In the genomic region with DNA sequence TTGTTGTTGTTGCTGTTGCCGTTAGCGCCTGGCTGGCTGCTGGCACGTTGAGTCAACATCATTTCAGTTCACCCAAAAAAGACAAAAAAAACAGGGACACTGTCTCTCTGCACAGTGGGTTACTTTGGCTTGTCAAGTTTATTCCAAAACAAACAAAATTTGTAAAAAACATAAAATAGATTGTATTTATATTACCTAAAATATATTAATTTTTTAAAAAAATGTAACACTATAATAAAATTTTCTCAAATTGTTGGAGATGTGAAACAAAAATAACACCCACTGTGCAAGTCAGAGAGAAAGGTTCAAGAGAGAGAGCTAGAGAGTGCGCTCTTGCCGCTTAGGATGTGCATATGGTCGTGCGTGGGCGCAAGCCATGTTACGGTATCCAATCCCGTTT, we compare ENCODE assay signal across 5 fruit fly cellular contexts.
TF ChIP-seq lines count a peak whose summit lies in the region.

No protein-coding gene starts in this region.

TF ChIP-seq in whole organism, adult, 20 proteins besides CTCF, POLR2A, EP300 and RAD21 (continued from another document):
- TF ChIP-seq cnc (optimal IDR thresholded peaks at IDR 0.05; lab: Kevin White, UChicago) (no peak), bab1 (GFP tag; optimal IDR thresholded peaks at IDR 0.05; lab: Kevin White, UChicago) (no peak), toe (GFP tag; optimal IDR thresholded peaks at IDR 0.05; lab: Kevin White, UChicago) (peak; percentile 11)

TF ChIP-seq in whole organism, embryonic, 481 proteins besides CTCF, POLR2A, EP300 and RAD21 (continued from another document and continues in another):
- peak; percentile 86 for TF ChIP-seq sob (GFP tag; IDR thresholded peaks at IDR 0.05; lab: Robert Waterston, UW)
- TF ChIP-seq CG2875 (GFP tag; optimal IDR thresholded peaks at IDR 0.05; lab: Kevin White, UChicago): peak; percentile 41
- no peak for TF ChIP-seq CG7786 (GFP tag; optimal IDR thresholded peaks at IDR 0.05; lab: Kevin White, UChicago)
- no peak for TF ChIP-seq CG13624 (GFP tag; optimal IDR thresholded peaks at IDR 0.05; lab: Kevin White, UChicago)
- peak; percentile 67 for TF ChIP-seq Awh (GFP tag; IDR thresholded peaks at IDR 0.05; lab: Robert Waterston, UW)
- peak; percentile 91 for TF ChIP-seq PHDP (tag; optimal IDR thresholded peaks at IDR 0.05; lab: Kevin White, UChicago)
- TF ChIP-seq lbe (GFP tag; optimal IDR thresholded peaks at IDR 0.05; lab: Kevin White, UChicago): no peak
- peak; percentile 71 for TF ChIP-seq run (tag; optimal IDR thresholded peaks at IDR 0.05; lab: Kevin White, UChicago)
- no peak for TF ChIP-seq corto (GFP tag; optimal IDR thresholded peaks at IDR 0.05; lab: Kevin White, UChicago)
- no peak for TF ChIP-seq CG8089 (GFP tag; optimal IDR thresholded peaks at IDR 0.05; lab: Kevin White, UChicago)
- peak; percentile 67 for TF ChIP-seq CG32772 (GFP tag; IDR thresholded peaks at IDR 0.05; lab: Robert Waterston, UW)
- TF ChIP-seq bigmax (GFP tag; optimal IDR thresholded peaks at IDR 0.05; lab: Kevin White, UChicago): no peak
- peak; percentile 83 for TF ChIP-seq CG6683 (GFP tag; optimal IDR thresholded peaks at IDR 0.05; lab: Kevin White, UChicago)
- TF ChIP-seq Drgx (GFP tag; IDR thresholded peaks at IDR 0.05; lab: Robert Waterston, UW): peak; percentile 83
- no peak for TF ChIP-seq CG3838 (GFP tag; optimal IDR thresholded peaks at IDR 0.05; lab: Kevin White, UChicago)
- TF ChIP-seq hbn (GFP tag; IDR thresholded peaks at IDR 0.05; lab: Robert Waterston, UW; ENCODE audit: partially characterized antibody): no peak
- peak; percentile 91 for TF ChIP-seq Fer3 (tag; optimal IDR thresholded peaks at IDR 0.05; lab: Kevin White, UChicago)
- no peak for TF ChIP-seq mld (GFP tag; IDR thresholded peaks at IDR 0.05; lab: Robert Waterston, UW; ENCODE audit: partially characterized antibody)
- TF ChIP-seq CG31441 (GFP tag; IDR thresholded peaks at IDR 0.05; lab: Robert Waterston, UW): peak; percentile 84
- peak; percentile 85 for TF ChIP-seq sug (tag; optimal IDR thresholded peaks at IDR 0.05; lab: Kevin White, UChicago)
- TF ChIP-seq pzg (GFP tag; optimal IDR thresholded peaks at IDR 0.05; lab: Kevin White, UChicago): no peak
- peak; percentile 59 for TF ChIP-seq az2 (GFP tag; optimal IDR thresholded peaks at IDR 0.05; lab: Kevin White, UChicago)
- peak; percentile 70 for TF ChIP-seq CG31224 (GFP tag; IDR thresholded peaks at IDR 0.05; lab: Robert Waterston, UW)
- TF ChIP-seq Sox100B (GFP tag; optimal IDR thresholded peaks at IDR 0.05; lab: Kevin White, UChicago): peak; percentile 80
- peak; percentile 36 for TF ChIP-seq twi (tag; optimal IDR thresholded peaks at IDR 0.05; lab: Kevin White, UChicago)
- no peak for TF ChIP-seq CG11398 (GFP tag; optimal IDR thresholded peaks at IDR 0.05; lab: Kevin White, UChicago)
- TF ChIP-seq Atf6 (GFP tag; IDR thresholded peaks at IDR 0.05; lab: Robert Waterston, UW): peak; percentile 88
- TF ChIP-seq CG10462 (GFP tag; optimal IDR thresholded peaks at IDR 0.05; lab: Kevin White, UChicago): no peak
- no peak for TF ChIP-seq slp2 (GFP tag; optimal IDR thresholded peaks at IDR 0.05; lab: Kevin White, UChicago)
- no peak for TF ChIP-seq dm (GFP tag; optimal IDR thresholded peaks at IDR 0.05; lab: Kevin White, UChicago)
- no peak for TF ChIP-seq chn (GFP tag; optimal IDR thresholded peaks at IDR 0.05; lab: Kevin White, UChicago)
- no peak for TF ChIP-seq psq (GFP tag; optimal IDR thresholded peaks at IDR 0.05; lab: Kevin White, UChicago)

TF ChIP-seq in whole organism, prepupa, 60 proteins besides CTCF, POLR2A, EP300 and RAD21 (continued from another document and continues in another):
- TF ChIP-seq CG32006 (GFP tag; optimal IDR thresholded peaks at IDR 0.05; lab: Kevin White, UChicago) (peak; percentile 81), CG6792 (GFP tag; optimal IDR thresholded peaks at IDR 0.05; lab: Kevin White, UChicago) (peak; percentile 62), Hr38 (GFP tag; optimal IDR thresholded peaks at IDR 0.05; lab: Kevin White, UChicago) (no peak), Hr39 (GFP tag; optimal IDR thresholded peaks at IDR 0.05; lab: Kevin White, UChicago) (no peak), CG11762 (GFP tag; optimal IDR thresholded peaks at IDR 0.05; lab: Kevin White, UChicago; ENCODE audit: insufficient read depth) (peak; percentile 32), CG1621 (tag; optimal IDR thresholded peaks at IDR 0.05; lab: Kevin White, UChicago) (peak; percentile 27), vri (GFP tag; optimal IDR thresholded peaks at IDR 0.05; lab: Kevin White, UChicago) (peak; percentile 28), fkh (GFP tag; optimal IDR thresholded peaks at IDR 0.05; lab: Kevin White, UChicago) (no peak), CG6163 (GFP tag; IDR thresholded peaks at IDR 0.05; lab: Robert Waterston, UW) (peak; percentile 79), CG8119 (GFP tag; IDR thresholded peaks at IDR 0.05; lab: Robert Waterston, UW) (peak; percentile 83; the same call in 2 of the 3 replicates), svp (GFP tag; lab: Kevin White, UChicago) (peak; percentile 72), Blimp-1 (GFP tag; optimal IDR thresholded peaks at IDR 0.05; lab: Kevin White, UChicago) (peak; percentile 7), Sox15 (GFP tag; optimal IDR thresholded peaks at IDR 0.05; lab: Kevin White, UChicago) (peak; percentile 2), CG15336 (GFP tag; IDR thresholded peaks at IDR 0.05; lab: Robert Waterston, UW) (peak; percentile 85), CG3919 (GFP tag; optimal IDR thresholded peaks at IDR 0.05; lab: Kevin White, UChicago) (peak; percentile 65), Hr4 (GFP tag; optimal IDR thresholded peaks at IDR 0.05; lab: Kevin White, UChicago) (peak; percentile 72), CG34406 (GFP tag; optimal IDR thresholded peaks at IDR 0.05; lab: Kevin White, UChicago) (peak; percentile 71), Eip75B (GFP tag; optimal IDR thresholded peaks at IDR 0.05; lab: Kevin White, UChicago) (peak; percentile 29), CG4318 (GFP tag; optimal IDR thresholded peaks at IDR 0.05; lab: Kevin White, UChicago) (peak; percentile 50), salr (GFP tag; optimal IDR thresholded peaks at IDR 0.05; lab: Kevin White, UChicago) (peak; percentile 5 to 17), CG10669 (GFP tag; optimal IDR thresholded peaks at IDR 0.05; lab: Kevin White, UChicago) (peak; percentile 61), CG10631 (GFP tag; optimal IDR thresholded peaks at IDR 0.05; lab: Kevin White, UChicago) (peak; percentile 68), cyc (GFP tag; optimal IDR thresholded peaks at IDR 0.05; lab: Kevin White, UChicago) (peak; percentile 33), CG6808 (GFP tag; optimal IDR thresholded peaks at IDR 0.05; lab: Kevin White, UChicago) (peak; percentile 54), ss (GFP tag; optimal IDR thresholded peaks at IDR 0.05; lab: Kevin White, UChicago) (peak; percentile 50 to 71), dac (GFP tag; optimal IDR thresholded peaks at IDR 0.05; lab: Kevin White, UChicago) (peak; percentile 9), Sox14 (GFP tag; optimal IDR thresholded peaks at IDR 0.05; lab: Kevin White, UChicago) (peak; percentile 22), Met (GFP tag; optimal IDR thresholded peaks at IDR 0.05; lab: Kevin White, UChicago) (peak; percentile 48), pdm3 (GFP tag; optimal IDR thresholded peaks at IDR 0.05; lab: Kevin White, UChicago) (peak; percentile 36), achi (GFP tag; optimal IDR thresholded peaks at IDR 0.05; lab: Kevin White, UChicago) (peak; percentile 75), CG6276 (GFP tag; optimal IDR thresholded peaks at IDR 0.05; lab: Kevin White, UChicago) (peak; percentile 72), OdsH (GFP tag; optimal IDR thresholded peaks at IDR 0.05; lab: Kevin White, UChicago) (peak; percentile 76)

TF ChIP-seq in whole organism, pupa, 21 proteins besides CTCF, POLR2A, EP300 and RAD21 (continued from another document):
- TF ChIP-seq CG32121 (GFP tag; IDR thresholded peaks at IDR 0.05; lab: Robert Waterston, UW) (peak; percentile 86), EcR (GFP tag; optimal IDR thresholded peaks at IDR 0.05; lab: Kevin White, UChicago) (no peak)

TF ChIP-seq in whole organism, wandering third instar larva, 38 proteins besides CTCF, POLR2A, EP300 and RAD21 (continued from another document):
- TF ChIP-seq ey (GFP tag; optimal IDR thresholded peaks at IDR 0.05; lab: Kevin White, UChicago): peak; percentile 18
- TF ChIP-seq CG32264 (GFP tag; optimal IDR thresholded peaks at IDR 0.05; lab: Kevin White, UChicago): no peak
- no peak for TF ChIP-seq Abd-B (GFP tag; optimal IDR thresholded peaks at IDR 0.05; lab: Kevin White, UChicago)
- no peak for TF ChIP-seq GATAd (GFP tag; optimal IDR thresholded peaks at IDR 0.05; lab: Kevin White, UChicago)
- no peak for TF ChIP-seq N (GFP tag; optimal IDR thresholded peaks at IDR 0.05; lab: Kevin White, UChicago)
- TF ChIP-seq Mio (GFP tag; optimal IDR thresholded peaks at IDR 0.05; lab: Kevin White, UChicago): no peak
- peak; percentile 31 for TF ChIP-seq dmrt93B (GFP tag; optimal IDR thresholded peaks at IDR 0.05; lab: Kevin White, UChicago)
- TF ChIP-seq Sp1 (GFP tag; optimal IDR thresholded peaks at IDR 0.05; lab: Kevin White, UChicago): peak; percentile 79
- TF ChIP-seq fru (GFP tag; optimal IDR thresholded peaks at IDR 0.05; lab: Kevin White, UChicago): peak; percentile 63
- peak; percentile 60 for TF ChIP-seq h (GFP tag; optimal IDR thresholded peaks at IDR 0.05; lab: Kevin White, UChicago)
- TF ChIP-seq dl (GFP tag; optimal IDR thresholded peaks at IDR 0.05; lab: Kevin White, UChicago; ENCODE audit: insufficient read depth in 1 of 2, partially characterized antibody in 2 of 2): no peak
- TF ChIP-seq CG9705 (GFP tag; optimal IDR thresholded peaks at IDR 0.05; lab: Kevin White, UChicago): no peak
- TF ChIP-seq Vsx2 (GFP tag; optimal IDR thresholded peaks at IDR 0.05; lab: Kevin White, UChicago; ENCODE audit: partially characterized antibody): no peak
- peak; percentile 53 for TF ChIP-seq OdsH (GFP tag; optimal IDR thresholded peaks at IDR 0.05; lab: Kevin White, UChicago)
- TF ChIP-seq jim (GFP tag; optimal IDR thresholded peaks at IDR 0.05; lab: Kevin White, UChicago): no peak
- TF ChIP-seq sv (GFP tag; optimal IDR thresholded peaks at IDR 0.05; lab: Kevin White, UChicago): no peak
- TF ChIP-seq br (GFP tag; optimal IDR thresholded peaks at IDR 0.05; lab: Kevin White, UChicago): peak; percentile 7
